Worm (Caenorhabditis elegans): Measurements from ENCODE around the gene F40G9.15.

DNA sequence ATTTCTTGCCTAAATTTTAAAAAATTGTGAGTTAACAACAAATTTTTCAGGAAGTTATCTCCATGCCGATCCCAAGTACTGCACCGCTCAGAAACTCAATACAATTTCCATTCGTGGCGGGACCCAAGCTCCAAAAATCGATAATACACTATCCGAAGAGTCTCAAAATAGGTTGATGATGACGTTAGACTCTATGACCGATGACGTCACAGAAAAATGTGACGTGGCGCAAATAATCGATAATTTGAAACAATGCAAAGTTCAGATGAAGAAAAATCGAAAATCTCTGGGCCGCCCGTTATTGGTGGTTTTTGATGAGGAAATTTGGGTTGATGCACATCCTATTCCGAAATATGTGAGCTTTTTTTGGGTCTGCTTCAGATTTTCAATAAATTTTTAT, 2.2 kb downstream of the F40G9.15 start:
- no peak for TF ChIP-seq hlh-1 (tag; optimal IDR thresholded peaks at IDR 0.05)
- no peak for TF ChIP-seq nhr-76 (tag; optimal IDR thresholded peaks at IDR 0.05)
- TF ChIP-seq elt-1 (tag; optimal IDR thresholded peaks at IDR 0.05; ENCODE audit: borderline replicate concordance, insufficient read depth), result no peak
- TF ChIP-seq unc-62 (GFP tag; optimal IDR thresholded peaks at IDR 0.05), result no peak
- no peak for TF ChIP-seq nhr-12 (tag; optimal IDR thresholded peaks at IDR 0.05)
- TF ChIP-seq snpc-4 (tag; optimal IDR thresholded peaks at IDR 0.05), result no peak
- no peak for TF ChIP-seq ceh-39 (tag; optimal IDR thresholded peaks at IDR 0.05)
- no peak for TF ChIP-seq lin-13 (tag; optimal IDR thresholded peaks at IDR 0.05)

Measured in whole organism, mixed stage, embryonic.